Fruit fly (Drosophila melanogaster) whole organism, larva: ENCODE measurements around the gene Smn.

Source experiments
- noc ChIP-seq: fragments of 200-800 bp; sonication (Bioruptor generic); optimal IDR thresholded peaks from 3 replicates; lab custom pipeline; 2019; ENCODE audit warnings: missing biosample characterization, mild to moderate bottlenecking, missing genetic modification characterization, moderate library complexity

Gene Smn

DNA sequence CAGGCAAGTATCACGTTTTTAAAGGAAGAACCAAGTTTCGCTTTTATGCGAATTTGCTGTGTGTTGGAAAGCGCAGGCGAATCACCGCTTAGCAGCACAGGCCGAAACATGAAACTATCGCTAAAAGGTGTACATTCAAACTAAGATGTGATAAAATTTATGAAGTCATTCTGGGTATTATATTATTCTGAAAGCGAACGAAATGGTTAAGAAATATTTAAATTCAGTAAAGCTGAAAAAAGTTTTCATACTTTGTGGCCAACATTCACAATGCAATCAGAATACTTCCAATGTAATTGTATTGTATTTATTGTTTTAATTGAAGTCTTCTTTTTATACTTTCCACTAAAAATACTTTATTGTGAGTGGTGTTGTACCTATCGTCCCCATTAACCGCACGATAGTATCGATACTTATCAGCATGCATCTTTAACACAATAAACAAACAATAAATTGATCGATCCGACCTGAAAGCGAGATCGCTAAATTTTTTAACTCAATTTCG is at the start of gene Smn:
Gene Smn, minus strand, starts transcription at position 347 of the 505 bp plus-strand sequence.
- TF ChIP-seq noc (tag; lab: Kevin White, UChicago) = peak; percentile 64

DNA sequence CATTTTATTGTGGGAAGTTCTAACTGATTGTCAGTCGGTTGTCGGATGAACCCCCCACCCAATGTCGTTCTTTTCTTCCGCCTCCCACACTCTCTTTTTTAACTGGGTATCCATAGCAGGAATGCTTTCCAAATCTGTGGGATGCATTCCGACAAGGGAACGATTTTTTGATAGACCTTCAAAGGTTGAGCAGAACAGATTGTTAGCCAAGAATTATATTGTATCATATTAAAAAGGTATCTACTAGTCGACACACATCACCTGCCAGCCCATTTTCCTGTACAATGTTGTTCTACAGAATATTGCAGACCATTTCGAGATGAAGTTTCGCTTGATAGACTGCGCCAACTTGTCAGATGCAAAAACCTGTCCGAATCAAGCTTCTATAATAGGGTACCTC is 48.4 kb upstream of the Smn start:
- no peak for TF ChIP-seq noc (tag; lab: Kevin White, UChicago)

DNA sequence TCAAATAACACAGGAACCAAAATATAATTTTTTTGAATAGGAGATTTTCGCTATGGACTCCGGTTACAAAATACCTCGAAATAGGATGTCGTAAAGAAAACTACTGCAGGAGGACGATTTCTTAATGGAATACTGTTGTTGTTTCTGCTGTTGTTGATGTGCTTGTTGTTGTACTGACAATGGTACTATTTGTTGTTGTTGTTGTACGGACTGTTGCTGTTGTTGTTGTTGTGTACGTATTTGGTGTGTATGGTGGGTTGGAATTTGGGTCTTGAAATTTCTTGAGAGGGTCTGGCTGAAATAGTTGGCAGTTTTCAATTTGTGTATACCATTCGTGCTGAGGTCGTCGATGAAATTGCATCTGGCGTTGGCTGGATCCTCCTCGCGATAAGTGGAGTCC is 44.9 kb upstream of the Smn start:
- TF ChIP-seq noc (tag; lab: Kevin White, UChicago) = no peak

DNA sequence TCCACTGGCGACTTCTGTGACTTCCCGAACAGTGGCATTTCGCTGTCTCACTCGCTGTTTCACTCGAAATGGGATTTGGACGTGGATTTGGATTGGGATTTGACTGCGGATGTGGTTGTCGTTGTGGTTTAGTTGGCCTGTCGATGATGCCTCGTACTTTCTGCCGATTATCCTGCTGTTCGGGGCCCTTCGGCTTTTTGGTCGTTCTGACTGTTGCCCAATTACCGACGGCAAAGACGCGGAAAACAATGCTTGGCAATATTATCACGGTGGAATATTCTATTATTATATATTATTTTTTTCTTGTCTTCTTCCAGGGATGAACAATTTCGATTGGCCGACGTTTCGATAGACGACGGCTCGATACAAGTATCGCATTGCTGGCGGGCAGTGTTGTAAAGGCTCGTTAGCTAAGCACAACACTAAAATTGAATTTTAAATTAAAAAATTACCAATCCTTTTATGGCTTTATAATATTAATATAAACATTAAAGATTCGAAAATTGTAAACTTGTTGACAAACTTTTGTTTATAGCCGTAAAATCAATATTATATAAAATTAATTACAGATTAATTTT is 33.9 kb upstream of the Smn start, which contains the start of gene Mo25:
Gene Mo25, minus strand, starts transcription at position 341 of the 578 bp plus-strand sequence.
- no peak for TF ChIP-seq noc (tag; lab: Kevin White, UChicago)

DNA sequence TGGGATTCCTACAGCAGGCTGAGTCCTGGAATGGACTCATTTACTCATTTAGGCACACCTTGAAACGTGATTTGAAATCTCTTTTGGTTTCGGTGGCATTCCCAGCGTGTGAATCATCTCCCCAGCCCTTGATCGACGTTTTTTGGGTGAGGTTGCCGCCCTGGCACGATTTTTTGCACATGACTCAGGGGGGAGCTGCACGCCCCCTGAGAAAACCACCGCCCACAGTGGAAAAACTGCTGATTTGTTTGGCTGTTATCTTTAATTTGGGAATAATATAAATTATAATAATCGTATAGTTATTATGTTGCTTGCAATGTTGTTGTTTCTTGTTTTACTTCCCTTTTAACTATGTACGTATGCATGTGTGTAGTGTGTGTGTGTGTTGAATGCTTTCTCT is 31.6 kb upstream of the Smn start:
- TF ChIP-seq noc (tag; lab: Kevin White, UChicago) = peak; percentile 58

DNA sequence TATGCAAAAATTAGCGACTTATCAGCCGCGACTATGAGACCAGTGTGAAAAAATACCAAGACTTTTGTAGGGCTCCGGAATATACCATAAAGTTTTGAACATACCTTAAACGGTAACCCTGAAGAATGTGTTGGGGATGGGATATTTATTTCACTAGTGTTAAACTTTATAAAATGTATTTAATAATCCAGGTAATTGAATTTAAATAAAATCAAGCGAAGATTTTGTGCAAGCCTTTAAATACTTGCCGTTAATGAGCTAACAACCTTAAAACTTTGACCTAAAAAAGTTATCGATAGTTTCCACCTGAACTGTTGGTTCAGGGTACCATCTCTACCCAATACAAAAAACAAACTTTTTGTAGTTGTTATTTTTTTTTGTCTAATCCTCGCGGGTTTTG is 30.8 kb upstream of the Smn start, which contains the start of gene CG4101:
Gene CG4101, plus strand, starts transcription at position 335 of the 400 bp plus-strand sequence.
- peak; percentile 86 for TF ChIP-seq noc (tag; lab: Kevin White, UChicago)

DNA sequence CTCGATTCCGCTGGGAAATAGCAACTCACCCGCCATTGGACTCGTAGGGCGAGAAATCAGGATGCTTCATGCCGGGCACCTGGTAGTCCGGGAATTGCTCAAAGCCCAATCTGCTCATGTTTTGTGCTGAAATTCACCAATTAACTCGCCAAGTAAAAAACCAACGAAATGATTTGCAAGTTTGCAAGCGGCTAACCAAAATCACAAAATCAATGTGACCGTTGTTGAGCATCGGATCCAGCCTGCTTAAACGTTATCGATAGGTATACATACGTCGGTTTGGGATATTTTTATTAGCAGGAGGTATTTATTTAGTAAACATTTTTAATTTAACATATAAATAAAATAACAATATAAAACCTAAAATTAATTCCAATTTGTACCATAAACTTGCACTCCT is 28.9 kb upstream of the Smn start, which contains the start of gene Prosbeta6:
Gene Prosbeta6, minus strand, starts transcription at position 218 of the 400 bp plus-strand sequence.
- TF ChIP-seq noc (tag; lab: Kevin White, UChicago) = no peak

DNA sequence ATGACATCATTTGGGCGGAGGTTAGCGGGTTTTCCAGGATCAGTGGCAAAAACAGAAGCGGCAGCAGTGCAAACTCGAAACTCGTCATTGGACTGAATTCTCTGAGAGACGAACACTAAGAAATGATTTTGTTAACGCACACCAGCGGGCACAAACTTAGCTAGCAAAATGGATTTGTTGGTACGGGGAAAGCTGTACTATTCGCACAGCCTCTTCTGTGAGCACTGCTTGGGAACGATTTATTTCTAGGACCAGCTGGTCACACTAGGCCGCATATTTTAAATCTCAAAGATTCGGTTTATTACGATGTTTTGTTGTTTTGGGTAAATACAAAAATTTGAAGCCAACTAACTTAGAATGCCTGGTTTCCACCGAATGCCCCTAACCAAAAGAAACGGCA is 27.8 kb upstream of the Smn start, which contains the start of gene CG4098:
Gene CG4098, minus strand, starts transcription at position 228 of the 400 bp plus-strand sequence.
- TF ChIP-seq noc (tag; lab: Kevin White, UChicago) = peak; percentile 54

DNA sequence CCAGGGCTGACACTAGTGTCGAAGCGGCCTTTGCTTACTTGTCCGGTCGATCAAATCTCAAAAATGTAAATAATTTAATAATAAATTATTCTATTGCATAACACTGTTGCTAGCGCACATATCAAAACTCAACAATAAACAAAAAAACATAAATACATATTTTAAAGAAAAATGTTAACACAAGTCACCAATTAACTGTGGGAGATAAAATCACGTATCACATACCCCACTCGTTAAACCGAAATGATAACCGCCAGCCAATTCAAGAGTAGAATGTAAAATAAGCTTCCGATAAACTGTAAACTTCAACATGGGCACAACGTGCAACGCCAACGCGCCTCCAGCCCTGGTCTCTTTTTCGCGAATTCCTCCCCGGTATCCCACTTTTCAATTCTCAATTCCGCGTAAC is 21.4 kb upstream of the Smn start, which contains the start of gene Arts:
Gene Arts, plus strand, starts transcription at position 116 of the 409 bp plus-strand sequence.
- peak; percentile 21 for TF ChIP-seq noc (tag; lab: Kevin White, UChicago)

DNA sequence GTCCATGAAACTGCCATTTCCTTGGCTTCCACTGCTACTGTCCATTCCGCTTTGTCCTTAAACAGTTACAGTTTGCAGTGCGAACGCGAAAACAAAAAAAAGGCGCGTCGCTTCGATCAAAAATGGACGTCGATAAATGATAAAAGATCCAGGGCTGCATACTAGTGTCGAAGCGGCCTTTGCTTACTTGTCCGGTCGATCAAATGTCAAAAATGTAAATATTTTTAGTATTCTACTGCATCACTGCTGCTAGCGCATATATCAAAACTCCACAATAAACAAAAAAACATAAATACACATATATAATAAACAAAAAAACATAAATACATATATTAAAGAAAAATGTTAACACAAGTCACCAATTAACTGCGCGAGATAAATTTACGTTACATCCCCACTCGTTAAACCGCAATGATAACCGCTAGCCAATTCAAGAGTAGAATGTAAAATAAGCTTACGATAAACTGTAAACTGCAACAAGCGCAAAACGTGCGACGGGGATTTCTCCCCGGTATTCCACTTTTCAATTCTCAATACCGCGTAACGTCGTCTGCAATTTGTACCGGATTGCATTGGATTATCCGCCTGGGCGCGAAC is 13.7 kb upstream of the Smn start, which contains the start of the genes spd-2 and Apl:
Gene spd-2, minus strand, starts transcription at position 93 of the 597 bp plus-strand sequence.
Gene Apl, plus strand, starts transcription at position 260 of the 597 bp plus-strand sequence.
- no peak for TF ChIP-seq noc (tag; lab: Kevin White, UChicago)

DNA sequence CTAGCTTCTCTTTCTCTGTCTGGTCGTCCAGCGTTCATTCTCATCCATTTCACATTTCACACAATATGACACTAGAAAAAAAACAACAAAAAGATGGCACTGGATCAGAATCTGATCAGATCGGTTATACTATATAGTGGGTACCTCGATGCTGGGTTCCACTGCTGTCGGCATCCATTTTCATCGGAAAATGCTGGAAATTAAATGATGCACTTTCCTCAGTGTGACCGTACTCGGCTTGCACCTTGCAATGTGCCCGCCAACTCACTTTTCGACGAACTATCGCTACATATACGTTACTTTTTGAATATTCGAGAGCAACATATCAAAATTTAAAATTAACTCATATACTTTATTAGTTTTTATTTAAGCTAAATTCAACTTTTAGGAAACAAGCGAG is 9.5 kb upstream of the Smn start, which contains the start of gene tra:
Gene tra, minus strand, starts transcription at position 191 of the 400 bp plus-strand sequence.
- TF ChIP-seq noc (tag; lab: Kevin White, UChicago) = no peak

DNA sequence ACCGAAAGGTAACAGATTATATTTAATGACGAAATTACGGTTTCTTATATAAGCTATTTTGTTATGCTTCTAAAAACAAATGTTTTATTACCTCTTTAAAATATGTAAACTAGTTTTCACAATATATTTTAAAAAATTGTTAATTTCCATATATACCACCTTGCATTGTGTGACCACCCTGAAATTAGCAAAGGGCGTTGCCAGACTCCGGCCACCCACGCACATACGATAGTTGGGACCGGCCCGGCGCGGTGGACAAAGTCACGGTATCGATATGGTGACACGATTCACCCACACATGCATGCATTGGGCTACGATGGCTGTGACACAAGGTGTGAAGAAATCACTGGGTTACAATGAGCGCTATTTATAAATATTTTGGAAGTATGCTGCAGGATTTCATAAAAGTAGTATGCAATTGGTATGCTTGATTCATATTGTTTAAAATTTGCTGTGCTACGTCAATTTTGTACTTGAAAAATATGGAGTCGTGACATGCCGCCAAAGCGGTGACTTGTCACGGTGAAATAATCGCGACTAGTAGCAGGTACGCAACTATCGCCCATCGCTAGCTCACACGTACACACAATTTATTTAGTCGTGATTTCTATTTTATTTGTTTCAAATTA is 6.8 kb upstream of the Smn start:
- peak; percentile 33 for TF ChIP-seq noc (tag; lab: Kevin White, UChicago)

DNA sequence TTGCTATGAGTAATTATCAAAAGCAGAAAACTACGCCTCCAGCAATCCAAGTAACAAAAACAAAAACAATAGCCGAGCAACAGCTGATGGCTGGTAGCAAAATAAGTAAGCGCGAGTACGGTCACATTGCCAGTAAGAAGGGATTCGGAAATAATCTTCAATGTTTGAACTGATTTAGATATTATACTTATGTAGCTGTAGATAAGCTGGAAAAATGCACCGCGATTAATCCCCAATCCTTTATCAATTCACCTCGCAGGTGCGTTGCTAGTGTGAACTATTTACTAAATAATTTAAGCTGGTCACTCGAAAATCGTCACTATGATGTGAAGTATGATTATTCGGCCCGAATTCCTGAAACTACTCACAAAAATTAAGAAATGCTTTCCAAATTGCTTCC is 5.6 kb upstream of the Smn start, which contains the start of the genes Syx8 and CG32163:
Gene Syx8, minus strand, starts transcription at position 69 of the 400 bp plus-strand sequence.
Gene CG32163, plus strand, starts transcription at position 169 of the 400 bp plus-strand sequence.
- peak; percentile 22 for TF ChIP-seq noc (tag; lab: Kevin White, UChicago)

DNA sequence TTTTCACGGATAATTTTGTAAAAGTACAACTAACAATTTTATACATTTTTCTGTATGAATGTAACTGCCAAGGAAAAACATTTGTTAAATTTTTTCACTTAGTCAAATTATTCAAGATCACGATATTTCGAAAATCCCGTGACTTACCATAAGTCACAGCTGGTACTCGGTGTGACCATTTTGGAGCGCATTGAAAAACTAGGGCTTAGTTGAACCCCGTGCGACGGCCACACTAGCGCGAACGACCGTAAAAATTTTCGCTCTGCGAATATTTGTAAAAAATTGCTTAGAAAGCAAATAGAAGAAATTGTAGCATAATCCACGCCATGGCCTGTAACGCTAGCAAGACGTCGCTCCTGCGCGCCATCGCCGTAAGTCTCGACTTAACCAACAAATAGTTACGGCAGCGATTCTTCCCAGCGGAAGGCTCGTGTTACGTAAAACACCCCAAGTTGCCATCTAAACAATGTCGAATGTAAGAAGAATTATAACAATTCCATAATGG is 2.8 kb upstream of the Smn start, which contains the start of gene UQCR-C2:
Gene UQCR-C2, plus strand, starts transcription at position 51 of the 505 bp plus-strand sequence.
- TF ChIP-seq noc (tag; lab: Kevin White, UChicago) = peak; percentile 0

DNA sequence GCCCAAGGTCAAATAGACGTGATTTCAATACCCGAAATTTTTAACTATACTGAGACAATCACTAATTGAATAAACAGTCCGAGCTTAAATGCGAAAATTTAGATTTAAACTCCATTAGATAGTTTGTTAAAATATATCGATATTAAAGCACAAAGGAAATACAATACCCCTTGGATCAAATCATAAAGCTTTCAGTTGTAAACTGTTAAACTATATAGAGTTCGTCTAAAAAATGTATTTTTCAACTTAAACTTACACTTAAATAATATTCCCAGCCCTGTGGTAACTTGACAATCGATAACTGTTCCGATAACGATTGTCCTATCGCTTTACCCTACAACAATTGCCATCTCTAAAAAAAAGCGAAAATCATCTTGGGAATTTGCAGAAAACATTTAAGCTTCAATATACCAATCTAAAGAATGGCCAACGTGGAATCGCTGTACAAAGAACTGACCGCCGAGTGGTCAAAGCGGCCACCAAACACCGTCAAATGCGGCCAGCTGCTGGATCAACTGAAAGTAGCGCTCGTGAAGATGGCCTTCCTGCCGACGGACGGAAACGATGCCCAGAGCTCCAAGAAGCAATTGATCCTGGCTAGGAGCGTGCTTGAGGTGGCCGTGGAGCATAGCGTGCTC is 1.4 kb upstream of the Smn start, which contains the start of gene Rpn12:
Gene Rpn12, plus strand, starts transcription at position 351 of the 638 bp plus-strand sequence.
- TF ChIP-seq noc (tag; lab: Kevin White, UChicago) = peak; percentile 44
